Fruit fly (Drosophila melanogaster): ENCODE measurements around the gene Hr96.

DNA sequence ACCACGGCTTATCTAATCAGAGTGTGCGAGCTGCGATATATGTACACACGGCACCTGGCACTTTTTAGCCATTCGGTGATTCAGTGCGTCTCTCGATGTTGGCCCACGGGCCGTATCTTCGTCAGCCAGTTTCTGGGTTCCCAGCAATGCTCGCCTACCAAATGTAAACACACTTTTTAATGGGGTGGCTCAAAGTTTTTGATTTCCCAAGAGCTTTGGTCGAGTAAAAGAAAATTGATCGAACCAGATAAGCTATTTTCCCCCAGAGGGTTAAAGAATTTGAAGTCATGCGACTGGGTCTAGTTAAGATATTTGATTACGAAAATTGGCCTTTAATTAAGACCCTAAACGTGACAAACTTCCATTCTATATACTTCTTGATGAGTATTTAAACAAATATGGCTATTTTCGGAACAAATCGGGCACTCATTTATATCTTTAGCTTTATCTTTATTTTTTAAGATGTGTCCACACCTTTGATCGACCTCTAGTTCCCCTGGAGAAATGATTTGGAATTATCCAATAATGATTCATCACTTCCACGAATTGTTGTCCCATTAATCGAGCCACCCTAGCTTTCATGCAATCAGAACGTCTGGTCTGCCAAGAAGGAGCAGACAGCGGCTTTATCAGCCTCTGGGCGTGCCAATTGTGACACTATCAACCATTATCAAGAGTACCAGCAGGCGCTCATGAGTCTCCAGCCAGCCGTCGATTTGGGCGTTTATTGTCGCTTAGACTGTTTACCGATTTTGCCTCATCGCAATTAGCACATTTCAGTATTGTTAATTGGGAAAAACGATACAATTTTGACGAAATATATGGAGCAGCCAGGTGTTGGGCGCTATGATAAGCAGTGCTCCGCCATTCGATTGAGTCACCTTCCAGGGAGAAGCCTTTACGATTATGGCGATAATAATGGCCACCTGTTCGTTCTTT is 2.5 kb downstream of the Hr96 start:
- TF ChIP-seq psq (optimal IDR thresholded peaks at IDR 0.05) (no peak), h (optimal IDR thresholded peaks at IDR 0.05) (no peak), ttk (optimal IDR thresholded peaks at IDR 0.05) (no peak), Sin3A (optimal IDR thresholded peaks at IDR 0.05) (no peak)
